Worm (Caenorhabditis elegans) whole organism, L4/young adult: Measurements from ENCODE around the gene srh-85.

Experiments used
- W03F9.2 ChIP-seq: fragments of 150-350 bp; optimal IDR thresholded peaks from 2 replicates; lab custom pipeline; 2014; ENCODE audit warnings: missing biosample characterization, missing genetic modification characterization
- dao-5 ChIP-seq: sonication (generic microtip); optimal IDR thresholded peaks from 2 replicates; lab custom pipeline; 2016; ENCODE audit warnings: missing genotype, missing genetic modification characterization, moderate library complexity, missing compliant biosample characterization
- him-1 ChIP-seq: sonication (generic microtip); optimal IDR thresholded peaks from 2 replicates; lab custom pipeline; 2016; ENCODE audit warnings: missing genotype, missing genetic modification reagents, missing genetic modification characterization, missing compliant biosample characterization

DNA sequence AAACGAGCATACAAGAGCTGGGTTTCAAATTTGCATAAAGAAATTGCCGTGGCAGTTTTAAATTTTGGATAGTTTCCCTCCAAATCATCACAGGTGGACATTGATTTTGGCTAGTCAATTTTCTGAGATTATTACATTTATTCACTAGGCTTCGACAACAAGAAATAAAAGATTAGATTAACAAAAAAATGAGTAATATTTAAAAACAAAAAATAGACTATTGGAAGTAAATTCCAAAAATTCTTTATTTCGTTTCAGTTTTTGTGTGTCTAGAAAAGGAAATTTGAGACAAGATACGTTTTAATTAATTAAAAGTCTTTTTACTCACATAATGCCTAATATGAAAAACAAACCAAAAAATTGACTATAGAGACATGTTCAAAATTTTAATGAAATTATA lies 29.1 kb downstream of the srh-85 start, which contains the start of gene srw-142:
- TF ChIP-seq W03F9.2 (tag; lab: Kevin White, UChicago) (no peak), him-1 (no peak), dao-5 (tag; lab: Kevin White, UChicago) (no peak)
